Fruit fly (Drosophila melanogaster) whole organism, pupa: Measurements from ENCODE around the gene PolrMT.

Source experiments
- CG10348 ChIP-seq: fragments of 200-800 bp; sonication (Bioruptor generic); IDR thresholded peaks from 2 replicates; pipeline ENCODE4 v1.3.6; 2022; ENCODE audit warnings: missing biosample characterization, missing genetic modification characterization
- CG12605 ChIP-seq: fragments of 200-800 bp; sonication (Bioruptor generic); IDR thresholded peaks from 2 replicates; pipeline ENCODE4 v1.3.6; 2022; ENCODE audit warnings: missing biosample characterization, missing genetic modification characterization
- CG13204 ChIP-seq: fragments of 200-800 bp; sonication (Bioruptor generic); optimal IDR thresholded peaks from 2 replicates; lab custom pipeline; 2018; ENCODE audit warnings: missing biosample characterization, mild to moderate bottlenecking, missing genetic modification characterization, moderate library complexity
- CG14655 ChIP-seq: fragments of 200-800 bp; sonication (Bioruptor generic); optimal IDR thresholded peaks from 3 replicates; lab custom pipeline; 2017; ENCODE audit warnings: mild to moderate bottlenecking, missing biosample characterization, missing genetic modification reagents, missing genetic modification characterization
- CG15710 ChIP-seq: fragments of 200-800 bp; sonication (Bioruptor generic); optimal IDR thresholded peaks from 2 replicates; lab custom pipeline; 2018; ENCODE audit warnings: missing biosample characterization, mild to moderate bottlenecking, missing genetic modification characterization, moderate library complexity
- CG17806 ChIP-seq: fragments of 200-800 bp; sonication (Bioruptor generic); optimal IDR thresholded peaks from 2 replicates; lab custom pipeline; 2018; ENCODE audit warnings: missing biosample characterization, mild to moderate bottlenecking, missing genetic modification characterization, moderate library complexity
- CG32121 ChIP-seq: fragments of 200-800 bp; sonication (Bioruptor generic); IDR thresholded peaks from 2 replicates; pipeline ENCODE4 v1.3.6; 2022; ENCODE audit warnings: missing biosample characterization, missing genetic modification characterization
- CG34367 ChIP-seq: fragments of 200-800 bp; sonication (Bioruptor generic); optimal IDR thresholded peaks from 2 replicates; lab custom pipeline; 2018; ENCODE audit warnings: missing biosample characterization, mild to moderate bottlenecking, missing genetic modification characterization
- CG4496 ChIP-seq: fragments of 200-800 bp; sonication (Bioruptor generic); IDR thresholded peaks from 3 replicates; pipeline ENCODE4 v1.3.6; 2022; ENCODE audit warnings: missing biosample characterization, missing genetic modification characterization
- CG8159 ChIP-seq: fragments of 200-800 bp; sonication (Bioruptor generic); optimal IDR thresholded peaks from 3 replicates; lab custom pipeline; 2018; ENCODE audit warnings: missing biosample characterization, mild to moderate bottlenecking, missing genetic modification characterization, moderate library complexity
- CG8301 ChIP-seq: fragments of 200-800 bp; sonication (Bioruptor generic); optimal IDR thresholded peaks from 2 replicates; lab custom pipeline; 2018; ENCODE audit warnings: missing biosample characterization, mild to moderate bottlenecking, missing genetic modification characterization
- CG9948 ChIP-seq: fragments of 200-800 bp; sonication (Bioruptor generic); optimal IDR thresholded peaks from 2 replicates; lab custom pipeline; 2018; ENCODE audit warnings: missing biosample characterization, mild to moderate bottlenecking, missing genetic modification characterization, moderate library complexity
- D1 ChIP-seq: fragments of 200-800 bp; sonication (Bioruptor generic); optimal IDR thresholded peaks from 2 replicates; lab custom pipeline; 2018; ENCODE audit warnings: missing biosample characterization, mild to moderate bottlenecking, missing genetic modification characterization, moderate library complexity
- EcR ChIP-seq: fragments of 200-800 bp; sonication (Bioruptor generic); optimal IDR thresholded peaks from 3 replicates; lab custom pipeline; 2019; ENCODE audit warnings: missing biosample characterization, missing genetic modification characterization, mild to moderate bottlenecking, moderate library complexity, missing genetic modification reagents
- Ets98B ChIP-seq: fragments of 200-800 bp; sonication (Bioruptor generic); IDR thresholded peaks from 2 replicates; pipeline ENCODE4 v1.3.6; 2022; ENCODE audit warnings: missing biosample characterization, missing genetic modification characterization
- Pif1A ChIP-seq: fragments of 200-800 bp; sonication (Bioruptor generic); optimal IDR thresholded peaks from 3 replicates; lab custom pipeline; 2016; ENCODE audit warnings: missing biosample characterization, missing genetic modification characterization
- Pif1B ChIP-seq: fragments of 200-800 bp; sonication (Bioruptor generic); optimal IDR thresholded peaks from 3 replicates; lab custom pipeline; 2016; ENCODE audit warnings: missing biosample characterization, missing genetic modification characterization
- Snoo ChIP-seq: fragments of 200-800 bp; sonication (Bioruptor generic); optimal IDR thresholded peaks from 3 replicates; lab custom pipeline; 2017; ENCODE audit warnings: missing biosample characterization, mild to moderate bottlenecking, missing genetic modification characterization, inconsistent platforms
- fd96Ca ChIP-seq: fragments of 200-800 bp; sonication (Bioruptor generic); IDR thresholded peaks from 3 replicates; pipeline ENCODE4 v1.3.6; 2022; ENCODE audit warnings: missing biosample characterization, missing genetic modification characterization
- gl ChIP-seq: fragments of 200-800 bp; sonication (Bioruptor generic); optimal IDR thresholded peaks from 2 replicates; lab custom pipeline; 2018; ENCODE audit warnings: missing biosample characterization, mild to moderate bottlenecking, missing genetic modification characterization
- rn ChIP-seq: fragments of 200-800 bp; sonication (Bioruptor generic); IDR thresholded peaks from 2 replicates; pipeline ENCODE4 v1.3.6; 2022; ENCODE audit warnings: missing biosample characterization, missing genetic modification characterization

PolrMT gene

dm6 chr2L:1072184-1072583 lies 36.0 kb downstream of the PolrMT start:
- TF ChIP-seq CG34367 (tag; lab: Kevin White, UChicago), result peak; percentile 69
- TF ChIP-seq CG10348, result no peak
- TF ChIP-seq CG14655, result peak; percentile 72
- TF ChIP-seq D1, result no peak
- peak; percentile 83 for TF ChIP-seq Pif1A (GFP tag; lab: Kevin White, UChicago)
- TF ChIP-seq rn (GFP tag; lab: Robert Waterston, UW), result peak; percentile 71
- TF ChIP-seq EcR (GFP tag; lab: Kevin White, UChicago), result no peak
- peak; percentile 63 for TF ChIP-seq CG8159
- peak; percentile 44; the same call in 1 of the 2 replicates for TF ChIP-seq CG12605
- TF ChIP-seq Ets98B (GFP tag; lab: Robert Waterston, UW), result peak; percentile 80
- TF ChIP-seq Snoo (tag; lab: Kevin White, UChicago), result no peak
- peak; percentile 87 for TF ChIP-seq fd96Ca (GFP tag; lab: Robert Waterston, UW)
- TF ChIP-seq CG8301, result peak; percentile 38
- peak; percentile 18 for TF ChIP-seq CG9948 (tag; lab: Kevin White, UChicago)
- TF ChIP-seq Pif1B (GFP tag; lab: Kevin White, UChicago), result peak; percentile 70
- TF ChIP-seq CG32121 (GFP tag; lab: Robert Waterston, UW), result peak; percentile 75
- TF ChIP-seq gl (tag; lab: Kevin White, UChicago), result peak; percentile 81
- peak; percentile 53 for TF ChIP-seq CG15710 (tag; lab: Kevin White, UChicago)
- TF ChIP-seq CG13204 (GFP tag; lab: Kevin White, UChicago), result peak; percentile 34
- peak; percentile 45 for TF ChIP-seq CG17806
- peak; percentile 84 for TF ChIP-seq CG4496 (GFP tag; lab: Robert Waterston, UW)

- TF ChIP-seq Pif1B (GFP tag; lab: Kevin White, UChicago), result no peak
- TF ChIP-seq fd96Ca (GFP tag; lab: Robert Waterston, UW), result peak; percentile 49; the same call in 2 of the 3 replicates
- no peak for TF ChIP-seq EcR (GFP tag; lab: Kevin White, UChicago)
- no peak for TF ChIP-seq rn (GFP tag; lab: Robert Waterston, UW)
- TF ChIP-seq gl (tag; lab: Kevin White, UChicago), result no peak
- TF ChIP-seq Snoo (tag; lab: Kevin White, UChicago), result no peak
- TF ChIP-seq CG17806, result peak; percentile 6
- TF ChIP-seq CG9948 (tag; lab: Kevin White, UChicago), result peak; percentile 5
- no peak for TF ChIP-seq CG32121 (GFP tag; lab: Robert Waterston, UW)
- TF ChIP-seq CG12605, result no peak
- TF ChIP-seq CG4496 (GFP tag; lab: Robert Waterston, UW), result 0 out of 3 replicates have a peak, but pooled peaks have one; percentile 34
- no peak for TF ChIP-seq CG13204 (GFP tag; lab: Kevin White, UChicago)
- peak; percentile 5 for TF ChIP-seq CG8159
- TF ChIP-seq CG34367 (tag; lab: Kevin White, UChicago), result no peak
- TF ChIP-seq CG10348, result no peak
- peak; percentile 39 for TF ChIP-seq CG14655
- no peak for TF ChIP-seq Ets98B (GFP tag; lab: Robert Waterston, UW)
- TF ChIP-seq CG15710 (tag; lab: Kevin White, UChicago), result peak; percentile 34
- no peak for TF ChIP-seq D1
- TF ChIP-seq Pif1A (GFP tag; lab: Kevin White, UChicago), result no peak
- peak; percentile 36 for TF ChIP-seq CG8301
Observed at dm6 chr2L:1070941-1071340, 37.2 kb downstream of the PolrMT start.

- TF ChIP-seq CG15710 (tag; lab: Kevin White, UChicago) (peak; percentile 70), CG17806 (peak; percentile 70), CG4496 (GFP tag; lab: Robert Waterston, UW) (peak; percentile 68; the same call in 2 of the 3 replicates), CG8159 (peak; percentile 72), rn (GFP tag; lab: Robert Waterston, UW) (no peak), D1 (peak; percentile 5), CG32121 (GFP tag; lab: Robert Waterston, UW) (peak; percentile 39; the same call in 1 of the 2 replicates), CG10348 (no peak), CG12605 (no peak), CG9948 (tag; lab: Kevin White, UChicago) (peak; percentile 68), Snoo (tag; lab: Kevin White, UChicago) (peak; percentile 53), gl (tag; lab: Kevin White, UChicago) (peak; percentile 50), CG8301 (peak; percentile 75), CG34367 (tag; lab: Kevin White, UChicago) (peak; percentile 63), CG14655 (peak; percentile 79), CG13204 (GFP tag; lab: Kevin White, UChicago) (no peak), fd96Ca (GFP tag; lab: Robert Waterston, UW) (peak; percentile 72; the same call in 2 of the 3 replicates), Ets98B (GFP tag; lab: Robert Waterston, UW) (peak; percentile 59), Pif1B (GFP tag; lab: Kevin White, UChicago) (peak; percentile 44), Pif1A (GFP tag; lab: Kevin White, UChicago) (peak; percentile 69), EcR (GFP tag; lab: Kevin White, UChicago) (no peak)
Observed at dm6 chr2L:1070332-1070731, 37.8 kb downstream of the PolrMT start.

dm6 chr2L:1069475-1069874 lies 38.7 kb downstream of the PolrMT start:
- TF ChIP-seq CG34367 (tag; lab: Kevin White, UChicago) (no peak), CG17806 (no peak), Pif1B (GFP tag; lab: Kevin White, UChicago) (no peak), D1 (no peak), CG8159 (no peak), CG12605 (no peak), CG9948 (tag; lab: Kevin White, UChicago) (no peak), fd96Ca (GFP tag; lab: Robert Waterston, UW) (no peak), CG10348 (no peak), CG15710 (tag; lab: Kevin White, UChicago) (no peak), CG8301 (no peak), Ets98B (GFP tag; lab: Robert Waterston, UW) (no peak), EcR (GFP tag; lab: Kevin White, UChicago) (no peak), CG13204 (GFP tag; lab: Kevin White, UChicago) (no peak)

dm6 chr2L:1068517-1069107 lies 39.6 kb downstream of the PolrMT start:
- no peak for TF ChIP-seq rn (GFP tag; lab: Robert Waterston, UW)
- TF ChIP-seq CG34367 (tag; lab: Kevin White, UChicago), result no peak
- TF ChIP-seq fd96Ca (GFP tag; lab: Robert Waterston, UW), result no peak
- no peak for TF ChIP-seq CG8159
- TF ChIP-seq Ets98B (GFP tag; lab: Robert Waterston, UW), result no peak
- no peak for TF ChIP-seq Pif1A (GFP tag; lab: Kevin White, UChicago)
- TF ChIP-seq CG14655, result no peak
- TF ChIP-seq CG13204 (GFP tag; lab: Kevin White, UChicago), result no peak
- TF ChIP-seq Snoo (tag; lab: Kevin White, UChicago), result no peak
- no peak for TF ChIP-seq CG9948 (tag; lab: Kevin White, UChicago)
- no peak for TF ChIP-seq CG4496 (GFP tag; lab: Robert Waterston, UW)
- TF ChIP-seq CG32121 (GFP tag; lab: Robert Waterston, UW), result no peak
- TF ChIP-seq CG15710 (tag; lab: Kevin White, UChicago), result no peak
- TF ChIP-seq Pif1B (GFP tag; lab: Kevin White, UChicago), result no peak
- no peak for TF ChIP-seq D1
- no peak for TF ChIP-seq CG10348
- TF ChIP-seq CG12605, result no peak
- no peak for TF ChIP-seq CG17806
- no peak for TF ChIP-seq EcR (GFP tag; lab: Kevin White, UChicago)
- no peak for TF ChIP-seq gl (tag; lab: Kevin White, UChicago)
